Worm (Caenorhabditis elegans) whole organism, L1 larva: ENCODE results near the gene ZK666.1.

Source experiments
- C04F5.9 ChIP-seq: sonication (generic microtip); optimal IDR thresholded peaks from 2 replicates; lab custom pipeline; 2016; ENCODE audit warnings: missing genetic modification characterization, missing compliant biosample characterization
- C34B4.2 ChIP-seq: sonication (generic microtip); optimal IDR thresholded peaks from 2 replicates; lab custom pipeline; 2017; ENCODE audit warnings: mild to moderate bottlenecking, missing genetic modification characterization, missing compliant biosample characterization
- F16B12.6 ChIP-seq: fragments of 150-350 bp; optimal IDR thresholded peaks from 2 replicates; lab custom pipeline; 2014; ENCODE audit warnings: missing biosample characterization, missing genetic modification characterization
- Y116A8C.19 ChIP-seq: sonication (generic microtip); optimal IDR thresholded peaks from 2 replicates; lab custom pipeline; 2016; ENCODE audit warnings: missing compliant biosample characterization, missing genetic modification characterization, borderline replicate concordance
- alr-1 ChIP-seq: fragments of 200-800 bp; sonication (Bioruptor generic); optimal IDR thresholded peaks from 2 replicates; lab custom pipeline; 2018; ENCODE audit warnings: borderline replicate concordance, mild to moderate bottlenecking, missing genetic modification characterization, missing compliant biosample characterization
- ceh-8 ChIP-seq: fragments of 200-800 bp; sonication (Bioruptor generic); optimal IDR thresholded peaks from 2 replicates; lab custom pipeline; 2018; ENCODE audit warnings: mild to moderate bottlenecking, missing genetic modification characterization, moderate library complexity, missing compliant biosample characterization
- ceh-82 ChIP-seq, 3 experiments: fragments of 150-350 bp in 1 of 3; sonication (generic microtip) in 2 of 3; optimal IDR thresholded peaks; 2 replicates each; lab custom pipeline; 2014 to 2017; ENCODE audit warnings: missing biosample characterization in 3 of 3, missing genetic modification characterization in 3 of 3
- ceh-88 ChIP-seq: fragments of 200-800 bp; sonication (Bioruptor generic); IDR thresholded peaks from 2 replicates; pipeline ENCODE4 v1.3.6; 2022; ENCODE audit warnings: missing genetic modification characterization, missing compliant biosample characterization
- ceh-90 ChIP-seq: sonication (generic microtip); optimal IDR thresholded peaks from 2 replicates; lab custom pipeline; 2016; ENCODE audit warnings: missing genetic modification characterization, missing compliant biosample characterization
- dpl-1 ChIP-seq, 3 experiments: fragments of 150-350 bp in 2 of 3; sonication (generic microtip) in 1 of 3; optimal IDR thresholded peaks; 2 replicates each; lab custom pipeline; 2014 to 2017; ENCODE audit warnings: missing biosample characterization in 3 of 3, missing genetic modification characterization in 3 of 3, missing genetic modification reagents in 3 of 3
- efl-3 ChIP-seq: fragments of 200-800 bp; sonication (Bioruptor generic); optimal IDR thresholded peaks from 2 replicates; lab custom pipeline; 2018; ENCODE audit warnings: mild to moderate bottlenecking, missing genetic modification characterization, missing compliant biosample characterization
- egl-13 ChIP-seq: sonication (generic microtip); optimal IDR thresholded peaks from 2 replicates; lab custom pipeline; 2016; ENCODE audit warnings: missing genotype, missing genetic modification reagents, missing genetic modification characterization, missing compliant biosample characterization
- egl-27 ChIP-seq, 2 experiments: fragments of 150-350 bp in 1 of 2; sonication (generic microtip); optimal IDR thresholded peaks; 3 replicates each; lab custom pipeline; 2017 to 2018; ENCODE audit warnings: missing biosample characterization in 2 of 2, missing genetic modification characterization in 2 of 2, missing genetic modification reagents in 2 of 2
- ets-5 ChIP-seq: fragments of 200-800 bp; sonication (Bioruptor generic); IDR thresholded peaks from 2 replicates; pipeline ENCODE4 v1.3.6; 2022; ENCODE audit warnings: missing genetic modification characterization, missing compliant biosample characterization
- fkh-10 ChIP-seq: sonication (generic microtip); optimal IDR thresholded peaks from 2 replicates; lab custom pipeline; 2017; ENCODE audit warnings: missing biosample characterization, missing genetic modification reagents, missing genetic modification characterization
- fkh-8 ChIP-seq: sonication (generic microtip); optimal IDR thresholded peaks from 2 replicates; lab custom pipeline; 2016; ENCODE audit warnings: mild to moderate bottlenecking, missing genetic modification characterization, missing compliant biosample characterization
- fos-1 ChIP-seq: fragments of 150-350 bp; optimal IDR thresholded peaks from 2 replicates; lab custom pipeline; 2014; ENCODE audit warnings: missing biosample characterization, missing genetic modification characterization
- grh-1 ChIP-seq: fragments of 200-800 bp; sonication (Bioruptor generic); IDR thresholded peaks from 2 replicates; pipeline ENCODE4 v1.3.6; 2022; ENCODE audit warnings: missing genetic modification reagents, missing genetic modification characterization, missing compliant biosample characterization
- hlh-17 ChIP-seq: fragments of 200-800 bp; sonication (Bioruptor generic); optimal IDR thresholded peaks from 2 replicates; lab custom pipeline; 2018; ENCODE audit warnings: missing genetic modification characterization, mild to moderate bottlenecking, missing compliant biosample characterization, moderate library complexity, borderline replicate concordance
- hlh-4 ChIP-seq: sonication (generic microtip); optimal IDR thresholded peaks from 2 replicates; lab custom pipeline; 2016; ENCODE audit warnings: mild to moderate bottlenecking, missing genetic modification characterization, missing compliant biosample characterization
- irx-1 ChIP-seq: sonication (generic microtip); optimal IDR thresholded peaks from 2 replicates; lab custom pipeline; 2016; ENCODE audit warnings: missing genetic modification characterization, missing compliant biosample characterization
- lin-13 ChIP-seq: fragments of 150-350 bp; optimal IDR thresholded peaks from 2 replicates; lab custom pipeline; 2014; ENCODE audit warnings: missing biosample characterization, missing genetic modification reagents, missing genetic modification characterization
- lin-14 ChIP-seq: fragments of 200-800 bp; sonication (Bioruptor generic); optimal IDR thresholded peaks from 2 replicates; lab custom pipeline; 2018; ENCODE audit warnings: mild to moderate bottlenecking, missing genetic modification characterization, moderate library complexity, missing compliant biosample characterization
- lin-15B ChIP-seq: fragments of 150-350 bp; sonication (generic microtip); optimal IDR thresholded peaks from 3 replicates; lab custom pipeline; 2014; ENCODE audit warnings: missing biosample characterization, missing genetic modification characterization
- lir-3 ChIP-seq: sonication (generic microtip); optimal IDR thresholded peaks from 2 replicates; lab custom pipeline; 2016; ENCODE audit warnings: mild to moderate bottlenecking, missing genetic modification characterization, moderate library complexity, missing compliant biosample characterization; ENCODE audit not compliant: poor library complexity
- lsy-2 ChIP-seq, 2 experiments: fragments of 150-350 bp; optimal IDR thresholded peaks; 2 replicates each; lab custom pipeline; 2014; ENCODE audit warnings: missing biosample characterization in 2 of 2, missing genetic modification characterization in 2 of 2
- mab-9 ChIP-seq: fragments of 200-800 bp; sonication (Bioruptor generic); IDR thresholded peaks from 2 replicates; pipeline ENCODE4 v1.3.6; 2022; ENCODE audit warnings: missing genetic modification reagents, missing genetic modification characterization, missing compliant biosample characterization
- mdl-1 ChIP-seq, 2 experiments: fragments of 150-350 bp; optimal IDR thresholded peaks; 2 replicates each; lab custom pipeline; 2014 to 2017; ENCODE audit warnings: missing biosample characterization in 2 of 2, missing genetic modification characterization in 2 of 2, inconsistent platforms in 1 of 2
- mef-2 ChIP-seq: fragments of 150-350 bp; optimal IDR thresholded peaks from 2 replicates; lab custom pipeline; 2014; ENCODE audit warnings: missing biosample characterization, missing genetic modification characterization
- mep-1 ChIP-seq: fragments of 150-350 bp; optimal IDR thresholded peaks from 2 replicates; lab custom pipeline; 2014; ENCODE audit warnings: missing biosample characterization, missing genetic modification characterization
- nhr-12 ChIP-seq: sonication (generic microtip); optimal IDR thresholded peaks from 2 replicates; lab custom pipeline; 2017; ENCODE audit warnings: missing biosample characterization, missing genetic modification characterization
- nhr-20 ChIP-seq: sonication (generic microtip); optimal IDR thresholded peaks from 2 replicates; lab custom pipeline; 2016; ENCODE audit warnings: mild to moderate bottlenecking, missing genetic modification characterization, missing compliant biosample characterization
- nhr-237 ChIP-seq: fragments of 150-350 bp; optimal IDR thresholded peaks from 2 replicates; lab custom pipeline; 2014; ENCODE audit warnings: missing biosample characterization, missing genetic modification characterization
- nhr-76 ChIP-seq: sonication (generic microtip); optimal IDR thresholded peaks from 2 replicates; lab custom pipeline; 2017; ENCODE audit warnings: missing biosample characterization, missing genetic modification characterization
- nhr-77 ChIP-seq: fragments of 150-350 bp; optimal IDR thresholded peaks from 2 replicates; lab custom pipeline; 2014; ENCODE audit warnings: missing biosample characterization, missing genetic modification characterization
- nhr-85 ChIP-seq: sonication (generic microtip); peaks from one replicate; lab custom pipeline; 2016; ENCODE audit warnings: missing genetic modification characterization, inconsistent platforms, missing compliant biosample characterization
- pag-3 ChIP-seq: sonication (generic microtip); optimal IDR thresholded peaks from 2 replicates; lab custom pipeline; 2017; ENCODE audit warnings: missing genetic modification characterization, mild to moderate bottlenecking, missing compliant biosample characterization, antibody characterized with exemption, borderline replicate concordance; ENCODE audit not compliant: insufficient read depth
- rnt-1 ChIP-seq: sonication (generic microtip); optimal IDR thresholded peaks from 2 replicates; lab custom pipeline; 2016; ENCODE audit warnings: mild to moderate bottlenecking, missing genetic modification characterization, moderate library complexity, missing compliant biosample characterization
- skn-1 ChIP-seq: fragments of 150-350 bp; optimal IDR thresholded peaks from 2 replicates; lab custom pipeline; 2014; ENCODE audit warnings: missing biosample characterization, missing genetic modification characterization
- snu-23 ChIP-seq: sonication (generic microtip); optimal IDR thresholded peaks from 2 replicates; lab custom pipeline; 2016; ENCODE audit warnings: missing genetic modification characterization, missing compliant biosample characterization
- sptf-1 ChIP-seq: fragments of 150-350 bp; optimal IDR thresholded peaks from 2 replicates; lab custom pipeline; 2014; ENCODE audit warnings: missing biosample characterization, missing genetic modification characterization
- sup-37 ChIP-seq: fragments of 200-800 bp; sonication (Bioruptor generic); optimal IDR thresholded peaks from 2 replicates; lab custom pipeline; 2018; ENCODE audit warnings: mild to moderate bottlenecking, missing genetic modification characterization, missing compliant biosample characterization
- swsn-7 ChIP-seq: sonication (generic microtip); optimal IDR thresholded peaks from 2 replicates; lab custom pipeline; 2016; ENCODE audit warnings: missing genetic modification characterization, missing compliant biosample characterization
- unc-30 ChIP-seq: sonication (generic microtip); optimal IDR thresholded peaks from 2 replicates; lab custom pipeline; 2017; ENCODE audit warnings: missing biosample characterization, missing genetic modification characterization
- unc-86 ChIP-seq: sonication (generic microtip); optimal IDR thresholded peaks from 2 replicates; lab custom pipeline; 2016; ENCODE audit warnings: missing genetic modification characterization, missing compliant biosample characterization
- vab-15 ChIP-seq: sonication (generic microtip); optimal IDR thresholded peaks from 2 replicates; lab custom pipeline; 2017; ENCODE audit warnings: missing genotype, mild to moderate bottlenecking, missing genetic modification characterization, missing compliant biosample characterization
- xbp-1 ChIP-seq: sonication (generic microtip); optimal IDR thresholded peaks from 2 replicates; lab custom pipeline; 2016; ENCODE audit warnings: missing genetic modification characterization, missing compliant biosample characterization
- zag-1 ChIP-seq: fragments of 150-350 bp; optimal IDR thresholded peaks from 2 replicates; lab custom pipeline; 2014; ENCODE audit warnings: missing biosample characterization, missing genetic modification characterization
- ztf-11 ChIP-seq, 2 experiments: sonication (generic microtip); optimal IDR thresholded peaks; 2 replicates each; lab custom pipeline; 2016 to 2017; ENCODE audit warnings: missing genetic modification characterization in 2 of 2, missing biosample characterization in 1 of 2, missing compliant biosample characterization in 1 of 2

The ZK666.1 gene

ce11 chrII:10502491-10503063 is 31.4 kb upstream of the ZK666.1 start, which contains the start of gene myrf-1 (continued):
- TF ChIP-seq ceh-82 (tag; optimal IDR thresholded peaks at IDR 0.05; lab: Kevin White, UChicago) (peak; percentile 49 to 91 (median 53)), ets-5 (GFP tag; lab: Robert Waterston, UW) (no peak), lin-14 (GFP tag; lab: Kevin White, UChicago) (peak; percentile 97), hlh-17 (GFP tag; lab: Kevin White, UChicago) (no peak), C34B4.2 (no peak), zag-1 (tag; lab: Kevin White, UChicago) (no peak), sup-37 (GFP tag; lab: Kevin White, UChicago) (no peak), nhr-20 (tag; lab: Kevin White, UChicago) (peak; percentile 85), xbp-1 (peak; percentile 70), mab-9 (GFP tag; lab: Robert Waterston, UW) (peak; percentile 53; the same call in 1 of the 2 replicates), fos-1 (tag; lab: Kevin White, UChicago) (peak; percentile 30), hlh-4 (tag; lab: Kevin White, UChicago) (no peak), dpl-1 (GFP tag; optimal IDR thresholded peaks at IDR 0.05; lab: Kevin White, UChicago) (peak in 2 of 3 experiments; percentile 37 to 55), mef-2 (tag; lab: Kevin White, UChicago) (peak; percentile 10), ztf-11 (tag; optimal IDR thresholded peaks at IDR 0.05; lab: Kevin White, UChicago) (peak in 1 of 2 experiments; percentile 75), unc-30 (tag; lab: Kevin White, UChicago) (no peak), alr-1 (no peak), grh-1 (GFP tag; lab: Robert Waterston, UW) (peak; percentile 64), ceh-8 (GFP tag; lab: Kevin White, UChicago) (peak; percentile 85), ceh-90 (no peak), snu-23 (GFP tag; lab: Kevin White, UChicago) (peak; percentile 88), lsy-2 (tag; optimal IDR thresholded peaks at IDR 0.05; lab: Kevin White, UChicago) (peak; percentile 68 to 76), Y116A8C.19 (tag; lab: Kevin White, UChicago) (no peak), lin-15B (tag; lab: Kevin White, UChicago) (peak; percentile 15), unc-86 (peak; percentile 73), egl-27 (tag; optimal IDR thresholded peaks at IDR 0.05; lab: Kevin White, UChicago) (peak; percentile 32 to 41), fkh-8 (peak; percentile 90), nhr-12 (tag; lab: Kevin White, UChicago) (no peak), lir-3 (tag; lab: Kevin White, UChicago) (peak; percentile 58), lin-13 (peak; percentile 52), mep-1 (tag; lab: Kevin White, UChicago) (peak; percentile 73)

- TF ChIP-seq ceh-82 (tag; optimal IDR thresholded peaks at IDR 0.05; lab: Kevin White, UChicago) = peak in 1 of 3 experiments; percentile 40
- peak; percentile 33 for TF ChIP-seq irx-1 (tag; lab: Kevin White, UChicago)
- no peak for TF ChIP-seq egl-13 (tag; lab: Kevin White, UChicago)
- TF ChIP-seq C04F5.9 (tag; lab: Kevin White, UChicago) = no peak
- peak; percentile 8 for TF ChIP-seq skn-1
- peak in 1 of 2 experiments; percentile 65 for TF ChIP-seq mdl-1 (tag; optimal IDR thresholded peaks at IDR 0.05; lab: Kevin White, UChicago)
- TF ChIP-seq grh-1 (GFP tag; lab: Robert Waterston, UW) = no peak
- TF ChIP-seq efl-3 (GFP tag; lab: Kevin White, UChicago) = no peak
- TF ChIP-seq hlh-17 (GFP tag; lab: Kevin White, UChicago) = no peak
- peak; percentile 94 for TF ChIP-seq nhr-85
- no peak for TF ChIP-seq pag-3 (tag; lab: Kevin White, UChicago)
- no peak for TF ChIP-seq sup-37 (GFP tag; lab: Kevin White, UChicago)
- no peak for TF ChIP-seq fkh-10
- TF ChIP-seq nhr-237 (tag; lab: Kevin White, UChicago) = no peak
- TF ChIP-seq dpl-1 (GFP tag; optimal IDR thresholded peaks at IDR 0.05; lab: Kevin White, UChicago) = no peak
- peak; percentile 92 for TF ChIP-seq lin-14 (GFP tag; lab: Kevin White, UChicago)
- TF ChIP-seq nhr-77 (tag; lab: Kevin White, UChicago) = peak; percentile 11
- TF ChIP-seq F16B12.6 (tag; lab: Kevin White, UChicago) = no peak
- TF ChIP-seq swsn-7 (tag; lab: Kevin White, UChicago) = peak; percentile 22
- peak; percentile 59 for TF ChIP-seq snu-23 (GFP tag; lab: Kevin White, UChicago)
- peak; percentile 61 for TF ChIP-seq nhr-20 (tag; lab: Kevin White, UChicago)
- TF ChIP-seq rnt-1 (tag; lab: Kevin White, UChicago) = peak; percentile 71
- no peak for TF ChIP-seq sptf-1
- TF ChIP-seq ceh-88 (GFP tag; lab: Robert Waterston, UW) = no peak
- no peak for TF ChIP-seq vab-15 (tag; lab: Kevin White, UChicago)
- TF ChIP-seq mab-9 (GFP tag; lab: Robert Waterston, UW) = no peak
- no peak for TF ChIP-seq alr-1
- TF ChIP-seq nhr-76 (tag; lab: Kevin White, UChicago) = no peak
Observed at ce11 chrII:10501578-10501977, 30.4 kb upstream of the ZK666.1 start.
